Worm (Caenorhabditis elegans) whole organism, L1 larva: ENCODE results near the gene Y1A5A.1.

Experiments used
- C34B4.2 ChIP-seq: sonication (generic microtip); optimal IDR thresholded peaks from 2 replicates; lab custom pipeline; 2017; ENCODE audit warnings: mild to moderate bottlenecking, missing genetic modification characterization, missing compliant biosample characterization
- blmp-1 ChIP-seq: fragments of 150-350 bp; optimal IDR thresholded peaks from 2 replicates; lab custom pipeline; 2014; ENCODE audit warnings: missing biosample characterization, missing genetic modification characterization
- ceh-63 ChIP-seq: fragments of 200-800 bp; sonication (Bioruptor generic); optimal IDR thresholded peaks from 2 replicates; lab custom pipeline; 2018; ENCODE audit warnings: mild to moderate bottlenecking, missing genetic modification characterization, missing compliant biosample characterization
- ceh-8 ChIP-seq: fragments of 200-800 bp; sonication (Bioruptor generic); optimal IDR thresholded peaks from 2 replicates; lab custom pipeline; 2018; ENCODE audit warnings: mild to moderate bottlenecking, missing genetic modification characterization, moderate library complexity, missing compliant biosample characterization
- ceh-82 ChIP-seq, 3 experiments: fragments of 150-350 bp in 1 of 3; sonication (generic microtip) in 2 of 3; optimal IDR thresholded peaks; 2 replicates each; lab custom pipeline; 2014 to 2017; ENCODE audit warnings: missing biosample characterization in 3 of 3, missing genetic modification characterization in 3 of 3
- ceh-88 ChIP-seq: fragments of 200-800 bp; sonication (Bioruptor generic); IDR thresholded peaks from 2 replicates; pipeline ENCODE4 v1.3.6; 2022; ENCODE audit warnings: missing genetic modification characterization, missing compliant biosample characterization
- ceh-90 ChIP-seq: sonication (generic microtip); optimal IDR thresholded peaks from 2 replicates; lab custom pipeline; 2016; ENCODE audit warnings: missing genetic modification characterization, missing compliant biosample characterization
- efl-1 ChIP-seq, 4 experiments: fragments of 150-350 bp; optimal IDR thresholded peaks in 3 of 4; peaks in 1 of 4; 1 replicate in 1 of 4; 2 replicates in 3 of 4; lab custom pipeline; 2014; ENCODE audit warnings: missing biosample characterization in 2 of 4, missing genetic modification characterization in 2 of 4, missing genetic modification reagents in 2 of 4
- egl-13 ChIP-seq: sonication (generic microtip); optimal IDR thresholded peaks from 2 replicates; lab custom pipeline; 2016; ENCODE audit warnings: missing genotype, missing genetic modification reagents, missing genetic modification characterization, missing compliant biosample characterization
- egl-27 ChIP-seq, 2 experiments: fragments of 150-350 bp in 1 of 2; sonication (generic microtip); optimal IDR thresholded peaks; 3 replicates each; lab custom pipeline; 2017 to 2018; ENCODE audit warnings: missing biosample characterization in 2 of 2, missing genetic modification characterization in 2 of 2, missing genetic modification reagents in 2 of 2
- elt-3 ChIP-seq, 6 experiments: fragments of 150-350 bp in 1 of 6; sonication (generic microtip); optimal IDR thresholded peaks; 2 replicates each; lab custom pipeline; 2017 to 2018; ENCODE audit warnings: missing biosample characterization in 6 of 6, missing genetic modification characterization in 6 of 6, inconsistent platforms in 1 of 6
- fkh-10 ChIP-seq: sonication (generic microtip); optimal IDR thresholded peaks from 2 replicates; lab custom pipeline; 2017; ENCODE audit warnings: missing biosample characterization, missing genetic modification reagents, missing genetic modification characterization
- fos-1 ChIP-seq: fragments of 150-350 bp; optimal IDR thresholded peaks from 2 replicates; lab custom pipeline; 2014; ENCODE audit warnings: missing biosample characterization, missing genetic modification characterization
- grh-1 ChIP-seq: fragments of 200-800 bp; sonication (Bioruptor generic); IDR thresholded peaks from 2 replicates; pipeline ENCODE4 v1.3.6; 2022; ENCODE audit warnings: missing genetic modification reagents, missing genetic modification characterization, missing compliant biosample characterization
- hlh-17 ChIP-seq: fragments of 200-800 bp; sonication (Bioruptor generic); optimal IDR thresholded peaks from 2 replicates; lab custom pipeline; 2018; ENCODE audit warnings: missing genetic modification characterization, mild to moderate bottlenecking, missing compliant biosample characterization, moderate library complexity, borderline replicate concordance
- hlh-4 ChIP-seq: sonication (generic microtip); optimal IDR thresholded peaks from 2 replicates; lab custom pipeline; 2016; ENCODE audit warnings: mild to moderate bottlenecking, missing genetic modification characterization, missing compliant biosample characterization
- jun-1 ChIP-seq: fragments of 150-350 bp; optimal IDR thresholded peaks from 2 replicates; lab custom pipeline; 2014; ENCODE audit warnings: missing biosample characterization, missing genetic modification reagents, missing genetic modification characterization
- lin-13 ChIP-seq: fragments of 150-350 bp; optimal IDR thresholded peaks from 2 replicates; lab custom pipeline; 2014; ENCODE audit warnings: missing biosample characterization, missing genetic modification reagents, missing genetic modification characterization
- lin-14 ChIP-seq: fragments of 200-800 bp; sonication (Bioruptor generic); optimal IDR thresholded peaks from 2 replicates; lab custom pipeline; 2018; ENCODE audit warnings: mild to moderate bottlenecking, missing genetic modification characterization, moderate library complexity, missing compliant biosample characterization
- lin-35 ChIP-seq, 2 experiments: fragments of 150-350 bp; optimal IDR thresholded peaks; 2 replicates each; lab custom pipeline; 2014; ENCODE audit warnings: missing biosample characterization in 2 of 2, missing genetic modification characterization in 2 of 2, missing genetic modification reagents in 2 of 2
- lin-39 ChIP-seq: fragments of 150-350 bp; optimal IDR thresholded peaks from 2 replicates; lab custom pipeline; 2014; ENCODE audit warnings: missing biosample characterization, missing genetic modification reagents, missing genetic modification characterization
- mab-9 ChIP-seq: fragments of 200-800 bp; sonication (Bioruptor generic); IDR thresholded peaks from 2 replicates; pipeline ENCODE4 v1.3.6; 2022; ENCODE audit warnings: missing genetic modification reagents, missing genetic modification characterization, missing compliant biosample characterization
- mdl-1 ChIP-seq, 2 experiments: fragments of 150-350 bp; optimal IDR thresholded peaks; 2 replicates each; lab custom pipeline; 2014 to 2017; ENCODE audit warnings: missing biosample characterization in 2 of 2, missing genetic modification characterization in 2 of 2, inconsistent platforms in 1 of 2
- mep-1 ChIP-seq: fragments of 150-350 bp; optimal IDR thresholded peaks from 2 replicates; lab custom pipeline; 2014; ENCODE audit warnings: missing biosample characterization, missing genetic modification characterization
- nhr-11 ChIP-seq: fragments of 150-350 bp; optimal IDR thresholded peaks from 2 replicates; lab custom pipeline; 2014; ENCODE audit warnings: missing biosample characterization, missing genetic modification characterization
- nhr-12 ChIP-seq: sonication (generic microtip); optimal IDR thresholded peaks from 2 replicates; lab custom pipeline; 2017; ENCODE audit warnings: missing biosample characterization, missing genetic modification characterization
- nhr-20 ChIP-seq: sonication (generic microtip); optimal IDR thresholded peaks from 2 replicates; lab custom pipeline; 2016; ENCODE audit warnings: mild to moderate bottlenecking, missing genetic modification characterization, missing compliant biosample characterization
- nhr-237 ChIP-seq: fragments of 150-350 bp; optimal IDR thresholded peaks from 2 replicates; lab custom pipeline; 2014; ENCODE audit warnings: missing biosample characterization, missing genetic modification characterization
- nhr-28 ChIP-seq: fragments of 150-350 bp; optimal IDR thresholded peaks from 2 replicates; lab custom pipeline; 2014; ENCODE audit warnings: missing biosample characterization, missing genetic modification characterization
- nhr-47 ChIP-seq: sonication (generic microtip); optimal IDR thresholded peaks from 2 replicates; lab custom pipeline; 2016; ENCODE audit warnings: mild to moderate bottlenecking, missing genetic modification characterization, moderate library complexity, missing compliant biosample characterization
- nhr-71 ChIP-seq: sonication (generic microtip); optimal IDR thresholded peaks from 2 replicates; lab custom pipeline; 2016; ENCODE audit warnings: mild to moderate bottlenecking, missing genetic modification characterization, moderate library complexity, missing compliant biosample characterization
- nhr-77 ChIP-seq: fragments of 150-350 bp; optimal IDR thresholded peaks from 2 replicates; lab custom pipeline; 2014; ENCODE audit warnings: missing biosample characterization, missing genetic modification characterization
- nhr-84 ChIP-seq: sonication (generic microtip); optimal IDR thresholded peaks from 2 replicates; lab custom pipeline; 2017; ENCODE audit warnings: missing biosample characterization, missing genetic modification characterization
- nhr-85 ChIP-seq: sonication (generic microtip); peaks from one replicate; lab custom pipeline; 2016; ENCODE audit warnings: missing genetic modification characterization, inconsistent platforms, missing compliant biosample characterization
- nhr-90 ChIP-seq: sonication (generic microtip); optimal IDR thresholded peaks from 2 replicates; lab custom pipeline; 2016; ENCODE audit warnings: mild to moderate bottlenecking, missing genetic modification characterization, missing compliant biosample characterization; ENCODE audit not compliant: poor library complexity
- pag-3 ChIP-seq: sonication (generic microtip); optimal IDR thresholded peaks from 2 replicates; lab custom pipeline; 2017; ENCODE audit warnings: missing genetic modification characterization, mild to moderate bottlenecking, missing compliant biosample characterization, antibody characterized with exemption, borderline replicate concordance; ENCODE audit not compliant: insufficient read depth
- pax-3 ChIP-seq: fragments of 200-800 bp; sonication (Bioruptor generic); optimal IDR thresholded peaks from 2 replicates; lab custom pipeline; 2018; ENCODE audit warnings: mild to moderate bottlenecking, missing genetic modification characterization, moderate library complexity, missing compliant biosample characterization
- rnt-1 ChIP-seq: sonication (generic microtip); optimal IDR thresholded peaks from 2 replicates; lab custom pipeline; 2016; ENCODE audit warnings: mild to moderate bottlenecking, missing genetic modification characterization, moderate library complexity, missing compliant biosample characterization
- sox-4 ChIP-seq: sonication (generic microtip); optimal IDR thresholded peaks from 2 replicates; lab custom pipeline; 2016; ENCODE audit warnings: missing genetic modification characterization, missing compliant biosample characterization
- tlp-1 ChIP-seq: fragments of 150-350 bp; optimal IDR thresholded peaks from 2 replicates; lab custom pipeline; 2014; ENCODE audit warnings: missing biosample characterization, missing genetic modification characterization
- unc-30 ChIP-seq: sonication (generic microtip); optimal IDR thresholded peaks from 2 replicates; lab custom pipeline; 2017; ENCODE audit warnings: missing biosample characterization, missing genetic modification characterization
- unc-98 ChIP-seq: fragments of 200-800 bp; sonication (Bioruptor generic); IDR thresholded peaks from 2 replicates; pipeline ENCODE4 v1.3.6; 2022; ENCODE audit warnings: missing genetic modification characterization, missing compliant biosample characterization
- zip-4 ChIP-seq: fragments of 200-800 bp; sonication (Bioruptor generic); optimal IDR thresholded peaks from 2 replicates; lab custom pipeline; 2018; ENCODE audit warnings: mild to moderate bottlenecking, missing genetic modification characterization, moderate library complexity, missing compliant biosample characterization

Y1A5A.1 gene

DNA sequence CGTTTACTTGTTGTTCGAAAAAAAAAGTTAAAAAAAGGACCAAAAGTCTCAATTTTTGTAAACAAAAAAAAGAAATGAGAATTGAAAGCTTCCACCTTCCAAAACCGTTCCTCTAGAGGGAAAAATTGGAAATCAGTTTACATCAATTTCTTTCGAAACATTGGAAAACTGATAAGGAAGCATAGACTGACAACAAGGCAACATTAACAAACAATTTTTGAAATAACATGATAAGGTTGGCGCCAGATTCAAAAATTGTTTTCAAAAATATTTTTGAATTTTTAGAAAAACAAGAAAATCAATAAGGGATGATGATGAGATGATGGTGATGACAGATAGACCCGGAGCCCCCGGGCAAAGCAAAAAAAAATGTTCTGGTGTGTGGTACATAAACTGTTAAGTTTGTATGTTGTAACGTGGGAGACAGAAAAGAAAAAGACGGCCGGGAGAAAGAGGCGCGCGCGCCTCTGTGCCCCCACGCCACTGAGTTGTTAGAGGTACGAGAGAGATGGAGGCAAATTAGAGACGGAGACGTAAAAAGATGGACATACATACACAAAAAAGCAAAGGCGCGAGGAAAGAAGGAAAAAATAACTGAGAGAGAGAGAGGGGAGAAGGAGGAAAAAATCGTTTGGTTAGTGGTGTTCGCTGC lies 6.4 kb downstream of the Y1A5A.1 start (continued):
- TF ChIP-seq nhr-11 = no peak
- no peak for TF ChIP-seq lin-39 (tag; lab: Kevin White, UChicago)

DNA sequence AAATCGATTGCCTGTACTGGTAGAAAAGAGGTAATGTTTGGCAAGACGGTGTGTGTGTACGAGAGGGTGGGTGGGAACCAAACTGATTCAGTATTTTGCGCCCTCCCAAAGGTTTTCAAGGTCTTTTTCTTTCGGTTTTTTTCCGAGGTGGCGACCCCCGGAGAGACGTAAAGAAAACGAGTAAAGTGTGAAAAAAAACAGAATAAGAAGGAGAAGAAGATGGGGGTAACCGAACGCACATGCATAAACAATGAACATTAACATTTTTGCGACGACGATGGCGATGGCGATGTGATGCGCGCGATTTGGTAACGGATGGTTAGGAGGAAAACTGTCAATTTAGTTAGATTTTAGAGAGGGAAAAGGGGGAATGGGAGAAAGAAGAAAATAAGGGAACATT lies 8.0 kb downstream of the Y1A5A.1 start:
- TF ChIP-seq nhr-85 (tag; lab: Kevin White, UChicago) (no peak), ceh-88 (GFP tag; lab: Robert Waterston, UW) (no peak), nhr-12 (no peak), mep-1 (peak; percentile 22), lin-14 (GFP tag; lab: Kevin White, UChicago) (peak; percentile 80), nhr-20 (peak; percentile 10), ceh-90 (tag; lab: Kevin White, UChicago) (no peak), nhr-237 (no peak), efl-1 (optimal IDR thresholded peaks at IDR 0.05; lab: Kevin White, UChicago) (no peak), efl-1 (GFP tag; optimal IDR thresholded peaks at IDR 0.05 in 1 of 2; lab: Kevin White, UChicago) (peak in 1 of 2 experiments; percentile 53), blmp-1 (tag; lab: Kevin White, UChicago) (peak; percentile 37), lin-35 (GFP tag; optimal IDR thresholded peaks at IDR 0.05; lab: Kevin White, UChicago) (peak in 1 of 2 experiments; percentile 9), pag-3 (tag; lab: Kevin White, UChicago) (no peak), hlh-17 (GFP tag; lab: Kevin White, UChicago) (no peak), nhr-71 (tag; lab: Kevin White, UChicago) (peak; percentile 2), hlh-4 (tag; lab: Kevin White, UChicago) (no peak), grh-1 (GFP tag; lab: Robert Waterston, UW) (no peak)

DNA sequence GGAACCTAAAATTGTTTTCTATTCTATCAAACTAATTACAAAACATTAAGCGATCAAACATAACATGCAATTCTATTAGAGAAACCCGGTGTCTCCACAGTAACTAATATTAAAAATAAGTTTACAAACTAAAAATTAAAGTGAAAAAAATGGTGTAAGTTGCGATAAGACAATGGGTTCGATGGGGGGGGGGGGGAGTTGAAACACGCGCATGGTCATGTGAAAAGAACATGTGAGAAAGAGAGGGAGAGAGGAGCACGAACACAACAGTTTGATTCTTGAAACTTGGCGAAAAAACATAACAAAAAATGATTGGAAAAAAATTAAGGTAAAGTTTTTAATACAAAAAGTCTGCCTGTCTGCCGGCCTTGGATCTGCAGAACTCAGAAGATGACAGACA lies 9.5 kb downstream of the Y1A5A.1 start:
- TF ChIP-seq lin-39 (tag; lab: Kevin White, UChicago) = no peak
- TF ChIP-seq mdl-1 (tag; optimal IDR thresholded peaks at IDR 0.05; lab: Kevin White, UChicago) = peak in 1 of 2 experiments; percentile 5
- TF ChIP-seq nhr-77 (tag; lab: Kevin White, UChicago) = no peak
- TF ChIP-seq C34B4.2 (tag; lab: Kevin White, UChicago) = no peak
- TF ChIP-seq lin-35 (GFP tag; optimal IDR thresholded peaks at IDR 0.05; lab: Kevin White, UChicago) = peak in 1 of 2 experiments; percentile 23

DNA sequence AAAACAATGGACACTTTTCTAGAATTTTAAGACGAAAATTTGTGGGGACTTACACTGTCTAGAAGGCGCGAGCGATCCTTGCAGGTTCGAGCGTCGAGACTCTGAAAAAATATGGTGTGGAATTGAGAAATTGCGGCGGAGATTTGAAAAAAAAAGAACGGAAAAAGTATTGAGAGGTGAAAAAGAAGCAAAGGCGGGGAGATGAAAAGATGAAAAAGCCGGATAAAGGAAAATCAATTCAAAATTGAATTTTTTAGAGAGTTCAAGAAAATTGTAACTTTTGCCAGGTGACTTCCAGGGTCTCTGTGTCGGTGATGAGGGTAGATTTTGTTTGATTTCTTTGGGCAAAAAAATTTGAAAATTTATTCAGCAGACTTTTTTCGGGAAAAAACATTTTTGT lies 10.2 kb downstream of the Y1A5A.1 start, which contains the start of gene msi-1:
Gene msi-1, minus strand, starts transcription at position 101 of the 400 bp plus-strand sequence.
- no peak for TF ChIP-seq unc-30
- no peak for TF ChIP-seq lin-14 (GFP tag; lab: Kevin White, UChicago)
- no peak for TF ChIP-seq lin-13
- TF ChIP-seq elt-3 (tag; optimal IDR thresholded peaks at IDR 0.05; lab: Kevin White, UChicago) = no peak
- no peak for TF ChIP-seq ceh-8 (GFP tag; lab: Kevin White, UChicago)
- TF ChIP-seq efl-1 (optimal IDR thresholded peaks at IDR 0.05; lab: Kevin White, UChicago) = no peak
- TF ChIP-seq efl-1 (GFP tag; optimal IDR thresholded peaks at IDR 0.05 in 1 of 2; lab: Kevin White, UChicago) = no peak
- no peak for TF ChIP-seq nhr-84 (tag; lab: Kevin White, UChicago)
- no peak for TF ChIP-seq zip-4
- no peak for TF ChIP-seq jun-1 (tag; lab: Kevin White, UChicago)
- no peak for TF ChIP-seq ceh-82 (tag; optimal IDR thresholded peaks at IDR 0.05; lab: Kevin White, UChicago)
- TF ChIP-seq sox-4 (tag; lab: Kevin White, UChicago) = no peak
- TF ChIP-seq C34B4.2 (tag; lab: Kevin White, UChicago) = no peak
- TF ChIP-seq rnt-1 (tag; lab: Kevin White, UChicago) = no peak

DNA sequence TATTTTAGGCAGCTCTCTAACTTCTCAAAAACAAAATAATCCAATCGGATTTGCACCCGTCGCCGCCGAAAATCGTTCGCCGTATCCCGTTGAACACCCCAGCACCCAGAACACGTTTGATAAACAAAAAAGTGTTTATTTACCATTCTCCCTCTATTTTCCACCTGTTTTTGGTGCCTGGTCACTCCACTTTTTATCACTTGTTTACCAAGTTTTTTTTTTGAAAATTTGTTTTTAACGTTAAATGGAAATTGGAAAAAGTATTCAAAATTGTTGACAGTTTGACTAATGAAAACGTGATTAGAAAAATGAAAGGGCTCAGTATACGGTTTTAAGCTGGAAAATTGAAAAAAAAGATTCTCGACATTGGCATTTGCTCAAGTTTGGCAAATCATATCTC lies 11.5 kb downstream of the Y1A5A.1 start:
- no peak for TF ChIP-seq nhr-47 (tag; lab: Kevin White, UChicago)
- TF ChIP-seq fkh-10 (GFP tag; lab: Kevin White, UChicago) = no peak
- no peak for TF ChIP-seq C34B4.2 (tag; lab: Kevin White, UChicago)
- TF ChIP-seq mdl-1 (tag; optimal IDR thresholded peaks at IDR 0.05; lab: Kevin White, UChicago) = no peak
- TF ChIP-seq hlh-17 (GFP tag; lab: Kevin White, UChicago) = no peak
- TF ChIP-seq tlp-1 (tag; lab: Kevin White, UChicago) = no peak
- no peak for TF ChIP-seq nhr-90 (tag; lab: Kevin White, UChicago)
- no peak for TF ChIP-seq ceh-63 (GFP tag; lab: Kevin White, UChicago)
- TF ChIP-seq nhr-28 = no peak
- TF ChIP-seq fos-1 = no peak
- no peak for TF ChIP-seq unc-98
- no peak for TF ChIP-seq mab-9 (GFP tag; lab: Robert Waterston, UW)
- no peak for TF ChIP-seq rnt-1 (tag; lab: Kevin White, UChicago)
- TF ChIP-seq egl-27 (tag; optimal IDR thresholded peaks at IDR 0.05; lab: Kevin White, UChicago) = no peak
- TF ChIP-seq egl-13 (tag; lab: Kevin White, UChicago) = no peak
- no peak for TF ChIP-seq pax-3 (tag; lab: Kevin White, UChicago)
- no peak for TF ChIP-seq nhr-85 (tag; lab: Kevin White, UChicago)
- TF ChIP-seq, all 84 proteins: peak for 0
